Worm (Caenorhabditis elegans) whole organism, L4 larva: ENCODE data around the gene hot-4.

Experiments used
- F49E8.2 ChIP-seq: sonication (generic microtip); optimal IDR thresholded peaks from 2 replicates; lab custom pipeline; 2016; ENCODE audit warnings: missing compliant biosample characterization, mild to moderate bottlenecking, missing genetic modification characterization, borderline replicate concordance
- R02D3.7 ChIP-seq: fragments of 150-350 bp; sonication (generic microtip); optimal IDR thresholded peaks from 3 replicates; lab custom pipeline; 2014; ENCODE audit warnings: missing biosample characterization, missing genetic modification characterization
- Y105C5A.15 ChIP-seq: fragments of 200-800 bp; sonication (Bioruptor generic); IDR thresholded peaks from 2 replicates; pipeline ENCODE4 v1.3.6; 2022; ENCODE audit warnings: missing genetic modification characterization, missing compliant biosample characterization
- aha-1 ChIP-seq: fragments of 150-350 bp; peaks from one replicate; lab custom pipeline; 2014; ENCODE audit warnings: missing biosample characterization, missing genetic modification characterization
- ama-1 ChIP-seq: fragments of 150-350 bp; optimal IDR thresholded peaks from 2 replicates; lab custom pipeline; 2014; ENCODE audit warnings: inconsistent platforms, mixed read lengths
- attf-4 ChIP-seq: sonication (generic microtip); optimal IDR thresholded peaks from 3 replicates; lab custom pipeline; 2017; ENCODE audit warnings: missing biosample characterization, missing genetic modification characterization
- ceh-20 ChIP-seq: fragments of 200-800 bp; sonication (Bioruptor generic); IDR thresholded peaks from 2 replicates; pipeline ENCODE4 v1.3.6; 2022; ENCODE audit warnings: missing genetic modification reagents, missing genetic modification characterization, missing compliant biosample characterization
- ceh-28 ChIP-seq: fragments of 150-350 bp; optimal IDR thresholded peaks from 2 replicates; lab custom pipeline; 2014; ENCODE audit warnings: missing biosample characterization, missing genetic modification reagents, missing genetic modification characterization
- ceh-32 ChIP-seq: sonication (generic microtip); optimal IDR thresholded peaks from 2 replicates; lab custom pipeline; 2016; ENCODE audit warnings: mild to moderate bottlenecking, missing genetic modification characterization, missing compliant biosample characterization; ENCODE audit not compliant: poor library complexity
- dmd-6 ChIP-seq: fragments of 200-800 bp; sonication (Bioruptor generic); IDR thresholded peaks from 2 replicates; pipeline ENCODE4 v1.3.6; 2022; ENCODE audit warnings: missing genetic modification reagents, missing genetic modification characterization, missing compliant biosample characterization
- dmd-8 ChIP-seq: fragments of 200-800 bp; sonication (Bioruptor generic); IDR thresholded peaks from 2 replicates; pipeline ENCODE4 v1.3.6; 2022; ENCODE audit warnings: missing genetic modification characterization, missing compliant biosample characterization
- dpl-1 ChIP-seq: fragments of 150-350 bp; optimal IDR thresholded peaks from 2 replicates; lab custom pipeline; 2014; ENCODE audit warnings: missing biosample characterization, missing genetic modification reagents, missing genetic modification characterization
- duxl-1 ChIP-seq: sonication (generic microtip); optimal IDR thresholded peaks from 2 replicates; lab custom pipeline; 2016; ENCODE audit warnings: mild to moderate bottlenecking, missing genetic modification characterization, moderate library complexity, missing compliant biosample characterization; ENCODE audit not compliant: poor library complexity
- egl-43 ChIP-seq: fragments of 200-800 bp; sonication (Bioruptor generic); IDR thresholded peaks from 2 replicates; pipeline ENCODE4 v1.3.6; 2022; ENCODE audit warnings: missing genetic modification reagents, missing genetic modification characterization, missing compliant biosample characterization
- fkh-10 ChIP-seq: fragments of 150-350 bp; optimal IDR thresholded peaks from 2 replicates; lab custom pipeline; 2014; ENCODE audit warnings: missing biosample characterization, missing genetic modification reagents, missing genetic modification characterization
- gei-8 ChIP-seq: fragments of 200-800 bp; sonication (Bioruptor generic); optimal IDR thresholded peaks from 2 replicates; lab custom pipeline; 2018; ENCODE audit warnings: mild to moderate bottlenecking, missing genetic modification characterization, missing compliant biosample characterization
- hlh-11 ChIP-seq: fragments of 200-800 bp; sonication (Bioruptor generic); optimal IDR thresholded peaks from 2 replicates; lab custom pipeline; 2018; ENCODE audit warnings: mild to moderate bottlenecking, missing genetic modification characterization, missing compliant biosample characterization
- lin-29 ChIP-seq: fragments of 200-800 bp; sonication (Bioruptor generic); IDR thresholded peaks from 2 replicates; pipeline ENCODE4 v1.3.6; 2022; ENCODE audit warnings: missing genetic modification reagents, missing genetic modification characterization, missing compliant biosample characterization
- lin-38 ChIP-seq: fragments of 200-800 bp; sonication (Bioruptor generic); IDR thresholded peaks from 2 replicates; pipeline ENCODE4 v1.3.6; 2022; ENCODE audit warnings: missing genetic modification reagents, missing genetic modification characterization, missing compliant biosample characterization
- lir-3 ChIP-seq: sonication (generic microtip); optimal IDR thresholded peaks from 2 replicates; lab custom pipeline; 2016; ENCODE audit warnings: mild to moderate bottlenecking, missing genetic modification characterization, missing compliant biosample characterization
- nhr-11 ChIP-seq: fragments of 150-350 bp; optimal IDR thresholded peaks from 2 replicates; lab custom pipeline; 2014; ENCODE audit warnings: missing biosample characterization, missing genetic modification characterization
- nhr-111 ChIP-seq: fragments of 200-800 bp; sonication (Bioruptor generic); optimal IDR thresholded peaks from 2 replicates; lab custom pipeline; 2018; ENCODE audit warnings: mild to moderate bottlenecking, missing genetic modification characterization, missing compliant biosample characterization
- nhr-237 ChIP-seq: sonication (generic microtip); optimal IDR thresholded peaks from 2 replicates; lab custom pipeline; 2017; ENCODE audit warnings: missing biosample characterization, missing genetic modification characterization
- nhr-25 ChIP-seq: sonication (generic microtip); optimal IDR thresholded peaks from 2 replicates; lab custom pipeline; 2017; ENCODE audit warnings: missing genetic modification characterization, mild to moderate bottlenecking, missing compliant biosample characterization, antibody characterized with exemption, moderate library complexity, borderline replicate concordance; ENCODE audit not compliant: insufficient read depth
- nhr-42 ChIP-seq: fragments of 200-800 bp; sonication (Bioruptor generic); IDR thresholded peaks from 2 replicates; pipeline ENCODE4 v1.3.6; 2022; ENCODE audit warnings: missing genetic modification characterization, missing compliant biosample characterization
- nhr-76 ChIP-seq: fragments of 150-350 bp; optimal IDR thresholded peaks from 2 replicates; lab custom pipeline; 2014; ENCODE audit warnings: missing biosample characterization, missing genetic modification characterization
- pha-4 ChIP-seq, 2 experiments: fragments of 150-350 bp in 1 of 2; fragments of 200-800 bp in 1 of 2; sonication (Bioruptor generic) in 1 of 2; IDR thresholded peaks in 1 of 2; optimal IDR thresholded peaks in 1 of 2; 2 replicates each; pipeline versions ENCODE4 v1.3.6 to Lab custom; 2014 to 2022; ENCODE audit warnings: missing genetic modification characterization in 2 of 2, missing genetic modification reagents in 2 of 2, missing biosample characterization in 1 of 2, missing compliant biosample characterization in 1 of 2
- php-3 ChIP-seq: fragments of 200-800 bp; sonication (Bioruptor generic); IDR thresholded peaks from 2 replicates; pipeline ENCODE4 v1.3.6; 2022; ENCODE audit warnings: missing genetic modification reagents, missing genetic modification characterization, missing compliant biosample characterization
- pqm-1 ChIP-seq: sonication (generic microtip); optimal IDR thresholded peaks from 2 replicates; lab custom pipeline; 2017; ENCODE audit warnings: missing biosample characterization, missing genetic modification characterization
- saeg-2 ChIP-seq: fragments of 200-800 bp; sonication (Bioruptor generic); IDR thresholded peaks from 2 replicates; pipeline ENCODE4 v1.3.6; 2022; ENCODE audit warnings: missing genetic modification reagents, missing genetic modification characterization, missing compliant biosample characterization
- snpc-1.2 ChIP-seq: fragments of 200-800 bp; sonication (Bioruptor generic); IDR thresholded peaks from 2 replicates; pipeline ENCODE4 v1.3.6; 2022; ENCODE audit warnings: missing genetic modification reagents, missing genetic modification characterization, missing compliant biosample characterization
- snpc-4 ChIP-seq: fragments of 150-350 bp; optimal IDR thresholded peaks from 2 replicates; lab custom pipeline; 2014; ENCODE audit warnings: missing biosample characterization, missing genetic modification characterization
- unc-130 ChIP-seq: sonication (generic microtip); optimal IDR thresholded peaks from 2 replicates; lab custom pipeline; 2016; ENCODE audit warnings: missing genetic modification reagents, missing genetic modification characterization, missing compliant biosample characterization
- unc-62 ChIP-seq, 3 experiments: fragments of 150-350 bp in 1 of 3; sonication (generic microtip); optimal IDR thresholded peaks in 2 of 3; peaks in 1 of 3; 1 replicate in 1 of 3; 2 replicates in 2 of 3; lab custom pipeline; 2014 to 2017; ENCODE audit warnings: missing biosample characterization in 3 of 3, missing genetic modification characterization in 3 of 3, missing genetic modification reagents in 3 of 3, missing genotype in 1 of 3
- zip-2 ChIP-seq: fragments of 150-350 bp; optimal IDR thresholded peaks from 2 replicates; lab custom pipeline; 2014; ENCODE audit warnings: missing biosample characterization, missing genetic modification characterization
- ztf-11 ChIP-seq: fragments of 150-350 bp; optimal IDR thresholded peaks from 2 replicates; lab custom pipeline; 2014; ENCODE audit warnings: missing biosample characterization, missing genetic modification characterization

Gene hot-4

DNA sequence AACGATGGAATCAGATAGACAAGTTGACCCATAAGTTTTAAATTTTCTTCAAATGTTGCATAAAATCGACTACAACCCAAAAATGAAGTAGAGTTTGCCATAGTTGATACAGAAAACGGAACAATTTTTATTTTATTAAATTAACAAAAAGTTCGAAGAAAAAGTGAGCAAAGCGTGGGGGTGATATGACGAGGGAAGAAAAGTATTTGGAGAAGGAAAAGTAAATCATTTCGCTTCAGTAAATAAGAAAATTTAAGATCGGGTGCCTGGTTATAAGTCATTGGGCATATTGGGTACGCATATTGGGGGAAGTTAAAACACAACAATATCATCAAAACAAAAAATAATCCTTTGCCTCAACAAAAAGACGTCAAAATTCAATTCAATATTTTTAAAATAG lies 48.7 kb downstream of the hot-4 start, which contains the start of gene srg-6:
Gene srg-6, minus strand, starts transcription at position 101 of the 400 bp plus-strand sequence.
- TF ChIP-seq ztf-11 = no peak
- no peak for TF ChIP-seq fkh-10 (GFP tag; lab: Kevin White, UChicago)
- no peak for TF ChIP-seq dmd-6
- no peak for TF ChIP-seq nhr-76 (tag; lab: Kevin White, UChicago)

DNA sequence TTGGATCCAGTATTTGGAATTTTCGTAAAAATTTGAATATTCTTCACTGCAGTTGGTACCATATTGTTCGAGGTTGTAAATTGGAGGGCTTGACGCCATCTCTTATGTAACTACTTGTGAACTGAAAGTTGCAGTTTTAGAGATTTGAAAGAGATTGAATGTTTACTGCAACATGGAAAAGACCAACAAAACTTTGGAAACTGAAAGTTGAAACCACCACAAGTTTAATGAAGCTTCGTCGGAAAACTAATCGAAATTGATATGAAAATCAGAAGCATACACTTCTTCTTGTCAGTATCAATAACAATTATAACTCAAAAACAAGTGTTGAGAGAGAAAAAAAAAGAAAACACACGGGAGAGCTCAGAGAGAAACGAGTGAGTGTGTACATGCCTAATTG lies 50.8 kb downstream of the hot-4 start, which contains the start of gene srg-7:
Gene srg-7, minus strand, starts transcription at position 101 of the 400 bp plus-strand sequence.
- TF ChIP-seq nhr-25 (tag; lab: Kevin White, UChicago) = no peak
- no peak for TF ChIP-seq gei-8
- TF ChIP-seq saeg-2 (GFP tag; lab: Robert Waterston, UW) = no peak
- TF ChIP-seq nhr-111 (GFP tag; lab: Kevin White, UChicago) = no peak
- no peak for TF ChIP-seq snpc-1.2 (GFP tag; lab: Robert Waterston, UW)
- TF ChIP-seq ceh-28 (tag; lab: Kevin White, UChicago) = no peak
- no peak for TF ChIP-seq lin-38 (GFP tag; lab: Robert Waterston, UW)
- no peak for TF ChIP-seq hlh-11 (tag; lab: Kevin White, UChicago)
- no peak for TF ChIP-seq Y105C5A.15
- no peak for TF ChIP-seq R02D3.7 (tag; lab: Kevin White, UChicago)
- TF ChIP-seq ama-1 (lab: Kevin White, UChicago) = no peak
- no peak for TF ChIP-seq nhr-11 (tag; lab: Kevin White, UChicago)
- TF ChIP-seq, all 104 proteins: peak for 0

DNA sequence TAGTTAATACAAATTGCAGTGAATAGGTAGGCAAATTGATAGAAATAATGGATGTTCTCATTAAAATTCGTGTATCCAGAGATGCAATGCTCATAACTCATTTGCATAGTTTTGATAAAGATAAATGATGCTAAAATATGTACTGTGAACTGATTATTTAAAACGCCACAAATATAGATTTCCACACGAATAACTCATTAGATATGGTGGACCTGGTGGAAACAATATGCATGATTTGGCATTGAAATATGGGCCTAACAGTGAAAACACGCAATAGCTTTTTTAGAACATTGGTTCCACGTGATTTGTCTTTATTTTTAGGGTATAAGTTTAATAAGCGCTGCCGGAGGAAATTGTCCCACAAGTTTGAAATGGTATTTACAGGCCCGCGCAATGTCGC lies 53.1 kb downstream of the hot-4 start, which contains the start of gene srg-3:
Gene srg-3, minus strand, starts transcription at position 101 of the 400 bp plus-strand sequence.
- no peak for TF ChIP-seq ztf-11
- TF ChIP-seq unc-62 (GFP tag; optimal IDR thresholded peaks at IDR 0.05 in 1 of 2; lab: Kevin White, UChicago) = peak in 1 of 2 experiments; percentile 47
- no peak for TF ChIP-seq unc-62 (tag; optimal IDR thresholded peaks at IDR 0.05; lab: Kevin White, UChicago)
- no peak for TF ChIP-seq zip-2 (tag; lab: Kevin White, UChicago)
- TF ChIP-seq aha-1 (tag; lab: Kevin White, UChicago) = peak; percentile 33
- TF ChIP-seq R02D3.7 (tag; lab: Kevin White, UChicago) = no peak
- no peak for TF ChIP-seq ceh-32 (tag; lab: Kevin White, UChicago)
- no peak for TF ChIP-seq dpl-1 (GFP tag; lab: Kevin White, UChicago)
- no peak for TF ChIP-seq egl-43 (GFP tag; lab: Robert Waterston, UW)

DNA sequence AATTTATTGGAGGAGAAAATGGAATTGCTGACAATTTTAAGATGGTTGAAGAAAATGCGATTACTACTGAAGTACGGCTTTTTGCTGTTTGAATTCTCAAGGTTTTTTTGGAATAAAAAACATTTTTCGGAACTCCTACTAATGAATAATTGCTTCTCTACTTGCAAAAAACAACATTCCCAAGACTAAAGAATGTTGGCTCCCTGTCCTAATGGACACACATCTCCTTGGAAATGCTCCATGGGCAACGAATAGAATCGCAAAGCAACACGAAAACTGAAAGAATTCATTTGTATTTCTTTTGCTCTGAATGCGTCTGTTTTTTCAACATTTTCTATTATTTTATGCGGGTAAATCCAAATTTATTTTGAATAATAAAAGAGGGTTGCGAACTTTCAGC lies 55.7 kb downstream of the hot-4 start, which contains the start of gene C18F10.2:
Gene C18F10.2, plus strand, starts transcription at position 301 of the 400 bp plus-strand sequence.
- TF ChIP-seq unc-62 (GFP tag; optimal IDR thresholded peaks at IDR 0.05 in 1 of 2; lab: Kevin White, UChicago) (no peak), unc-62 (tag; optimal IDR thresholded peaks at IDR 0.05; lab: Kevin White, UChicago) (no peak), php-3 (GFP tag; lab: Robert Waterston, UW) (no peak), dmd-8 (no peak), ceh-20 (no peak), pha-4 (GFP tag; IDR thresholded peaks at IDR 0.05; lab: Robert Waterston, UW) (no peak), pha-4 (tag; optimal IDR thresholded peaks at IDR 0.05; lab: Kevin White, UChicago) (no peak), attf-4 (tag; lab: Kevin White, UChicago) (no peak), nhr-42 (GFP tag; lab: Robert Waterston, UW) (no peak), lin-29 (no peak), duxl-1 (tag; lab: Kevin White, UChicago) (no peak), F49E8.2 (tag; lab: Kevin White, UChicago) (no peak), pqm-1 (tag; lab: Kevin White, UChicago) (no peak), nhr-237 (tag; lab: Kevin White, UChicago) (no peak), unc-130 (GFP tag; lab: Kevin White, UChicago) (no peak), snpc-4 (tag; lab: Kevin White, UChicago) (no peak), lir-3 (tag; lab: Kevin White, UChicago) (no peak)
